Worm (Caenorhabditis elegans): ENCODE measurements around the gene mrps-11.

DNA sequence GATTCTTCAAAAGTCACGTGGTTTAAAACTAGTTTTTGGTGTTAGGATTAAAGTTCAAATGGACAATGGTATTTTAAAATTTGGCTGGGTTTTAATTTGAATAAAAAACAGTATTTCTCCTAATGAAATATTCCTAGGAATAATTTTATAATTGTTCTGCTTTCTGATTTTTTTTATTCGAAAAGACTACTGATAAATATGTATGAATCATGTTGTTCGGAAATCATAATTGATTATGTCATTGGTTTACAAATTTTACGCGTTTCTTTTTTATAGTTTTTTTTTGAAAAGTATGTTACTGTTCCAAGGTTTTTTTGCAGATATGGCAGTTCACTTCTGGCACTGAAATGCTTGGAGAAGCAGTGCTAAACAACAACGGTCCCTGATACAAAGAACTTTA is 26.1 kb downstream of the mrps-11 start, which contains the start of gene F28C1.3:
- TF ChIP-seq ama-1 (optimal IDR thresholded peaks at IDR 0.05) (no peak), sea-2 (GFP tag; optimal IDR thresholded peaks at IDR 0.05) (no peak), ceh-9 (tag; optimal IDR thresholded peaks at IDR 0.05) (no peak)
